Worm (Caenorhabditis elegans) whole organism, L4 larva: ENCODE data around the gene nduf-11.
A peak's percentile ranks its signal among the peaks of the same experiment; 100 is the strongest.

ENCODE experiments used
- Y75B8A.6 ChIP-seq: fragments of 200-800 bp; sonication (Bioruptor generic); IDR thresholded peaks from 2 replicates; pipeline ENCODE4 v1.3.6; 2022; ENCODE audit warnings: missing genetic modification reagents, missing genetic modification characterization, missing compliant biosample characterization
- ZK546.5 ChIP-seq, 2 experiments: sonication (generic microtip); optimal IDR thresholded peaks; 2 replicates each; lab custom pipeline; 2017; ENCODE audit warnings: missing biosample characterization in 2 of 2, missing genetic modification characterization in 2 of 2
- egl-27 ChIP-seq: sonication (generic microtip); optimal IDR thresholded peaks from 3 replicates; lab custom pipeline; 2017; ENCODE audit warnings: missing biosample characterization, missing genetic modification reagents, missing genetic modification characterization
- lin-13 ChIP-seq: fragments of 150-350 bp; optimal IDR thresholded peaks from 2 replicates; lab custom pipeline; 2014; ENCODE audit warnings: missing biosample characterization, missing genetic modification reagents, missing genetic modification characterization
- lir-3 ChIP-seq: sonication (generic microtip); optimal IDR thresholded peaks from 2 replicates; lab custom pipeline; 2016; ENCODE audit warnings: mild to moderate bottlenecking, missing genetic modification characterization, missing compliant biosample characterization
- nhr-6 ChIP-seq: fragments of 150-350 bp; optimal IDR thresholded peaks from 2 replicates; lab custom pipeline; 2014; ENCODE audit warnings: missing biosample characterization, missing genetic modification characterization
- tra-1 ChIP-seq: fragments of 200-800 bp; sonication (Bioruptor generic); IDR thresholded peaks from 2 replicates; pipeline ENCODE4 v1.3.6; 2022; ENCODE audit warnings: missing genetic modification reagents, missing genetic modification characterization, missing compliant biosample characterization
- unc-62 ChIP-seq, 3 experiments: fragments of 150-350 bp in 1 of 3; sonication (generic microtip); optimal IDR thresholded peaks in 2 of 3; peaks in 1 of 3; 1 replicate in 1 of 3; 2 replicates in 2 of 3; lab custom pipeline; 2014 to 2017; ENCODE audit warnings: missing biosample characterization in 3 of 3, missing genetic modification characterization in 3 of 3, missing genetic modification reagents in 3 of 3, missing genotype in 1 of 3

DNA sequence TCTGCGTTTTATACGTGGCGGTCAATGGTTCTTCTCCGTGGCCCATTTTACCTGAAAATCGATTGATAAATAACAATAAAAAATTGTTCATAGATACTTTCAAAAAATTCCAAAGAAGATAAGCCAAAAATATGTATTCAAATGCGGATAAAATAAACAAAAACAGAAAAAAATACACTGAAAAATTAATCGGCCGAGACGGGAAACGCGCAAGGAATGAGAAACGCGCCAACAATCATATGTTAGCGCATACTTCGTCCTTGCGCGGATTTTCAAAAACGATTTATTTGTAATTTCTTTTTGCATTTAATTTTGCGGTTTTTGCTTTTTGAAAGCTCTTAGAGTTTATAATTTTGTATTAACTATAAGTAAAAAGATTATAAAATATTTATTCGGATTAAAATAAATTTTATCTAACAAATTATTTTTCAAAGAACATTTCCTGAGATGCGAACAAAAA lies at the start of gene nduf-11:
- TF ChIP-seq ZK546.5 (tag; optimal IDR thresholded peaks at IDR 0.05; lab: Kevin White, UChicago) (no peak), lir-3 (tag; lab: Kevin White, UChicago) (no peak), Y75B8A.6 (GFP tag; lab: Robert Waterston, UW) (no peak), nhr-6 (peak; percentile 75), egl-27 (tag; lab: Kevin White, UChicago) (no peak), tra-1 (GFP tag; lab: Robert Waterston, UW) (no peak), lin-13 (GFP tag; lab: Kevin White, UChicago) (peak; percentile 53), unc-62 (GFP tag; optimal IDR thresholded peaks at IDR 0.05 in 1 of 2; lab: Kevin White, UChicago) (peak in 1 of 2 experiments; percentile 89), unc-62 (tag; optimal IDR thresholded peaks at IDR 0.05; lab: Kevin White, UChicago) (no peak)
